Worm (Caenorhabditis elegans): ENCODE measurements around the gene dhs-25.

ce11 chrX:1483229-1483628, 3.1 kb upstream of the dhs-25 start:
- TF ChIP-seq unc-62 (GFP tag; optimal IDR thresholded peaks at IDR 0.05 in 1 of 2) = no peak
- TF ChIP-seq unc-62 (tag; optimal IDR thresholded peaks at IDR 0.05) = no peak
- no peak for TF ChIP-seq dpl-1 (GFP tag; optimal IDR thresholded peaks at IDR 0.05)
- TF ChIP-seq nhr-111 (GFP tag; optimal IDR thresholded peaks at IDR 0.05) = no peak
- no peak for TF ChIP-seq mxl-3 (GFP tag; optimal IDR thresholded peaks at IDR 0.05)
- no peak for TF ChIP-seq nhr-76 (tag; optimal IDR thresholded peaks at IDR 0.05)
- no peak for TF ChIP-seq ZK546.5 (tag; optimal IDR thresholded peaks at IDR 0.05)
- no peak for TF ChIP-seq fos-1 (tag; optimal IDR thresholded peaks at IDR 0.05)
- no peak for TF ChIP-seq R02D3.7 (tag; optimal IDR thresholded peaks at IDR 0.05)
- TF ChIP-seq nhr-77 (tag; optimal IDR thresholded peaks at IDR 0.05) = no peak
- TF ChIP-seq ceh-44 (GFP tag; IDR thresholded peaks at IDR 0.05) = no peak
- TF ChIP-seq hlh-11 (tag; optimal IDR thresholded peaks at IDR 0.05) = no peak
- no peak for TF ChIP-seq ama-1 (optimal IDR thresholded peaks at IDR 0.05)
- no peak for TF ChIP-seq ztf-11 (tag; optimal IDR thresholded peaks at IDR 0.05)
- TF ChIP-seq gei-8 (GFP tag; optimal IDR thresholded peaks at IDR 0.05) = no peak
